Worm (Caenorhabditis elegans) whole organism, young adult: ENCODE measurements around the gene F08G2.7.
"Not testable (repeated sequence)": the region's sequence is repeated elsewhere in the genome, so short reads cannot be mapped to it uniquely, and the experiment has no call there.

Source experiments
- C17E4.6 ChIP-seq: fragments of 200-800 bp; sonication (Bioruptor generic); IDR thresholded peaks from 2 replicates; pipeline ENCODE4 v1.3.6; 2022; ENCODE audit warnings: missing genetic modification reagents, missing genetic modification characterization, missing compliant biosample characterization
- Y95B8A.8 ChIP-seq: fragments of 200-800 bp; sonication (Bioruptor generic); IDR thresholded peaks from 2 replicates; pipeline ENCODE4 v1.3.6; 2022; ENCODE audit warnings: missing genetic modification reagents, missing genetic modification characterization, missing compliant biosample characterization
- ccch-3 ChIP-seq: fragments of 200-800 bp; sonication (Bioruptor generic); optimal IDR thresholded peaks from 2 replicates; lab custom pipeline; 2018; ENCODE audit warnings: mild to moderate bottlenecking, missing genetic modification characterization, missing compliant biosample characterization
- dpl-1 ChIP-seq: fragments of 150-350 bp; optimal IDR thresholded peaks from 2 replicates; lab custom pipeline; 2014; ENCODE audit warnings: missing biosample characterization, missing genetic modification reagents, missing genetic modification characterization
- mes-4 ChIP-seq: sonication (generic microtip); optimal IDR thresholded peaks from 2 replicates; lab custom pipeline; 2016; ENCODE audit warnings: missing genotype, missing genetic modification characterization, missing compliant biosample characterization
- rec-8 ChIP-seq, 2 experiments: sonication (generic microtip); optimal IDR thresholded peaks; 2 replicates each; lab custom pipeline; 2016; ENCODE audit warnings: mild to moderate bottlenecking in 2 of 2, missing genetic modification characterization in 2 of 2, missing genetic modification reagents in 2 of 2, missing genotype in 2 of 2, missing biosample characterization in 1 of 2, missing compliant biosample characterization in 1 of 2, moderate library complexity in 1 of 2

DNA sequence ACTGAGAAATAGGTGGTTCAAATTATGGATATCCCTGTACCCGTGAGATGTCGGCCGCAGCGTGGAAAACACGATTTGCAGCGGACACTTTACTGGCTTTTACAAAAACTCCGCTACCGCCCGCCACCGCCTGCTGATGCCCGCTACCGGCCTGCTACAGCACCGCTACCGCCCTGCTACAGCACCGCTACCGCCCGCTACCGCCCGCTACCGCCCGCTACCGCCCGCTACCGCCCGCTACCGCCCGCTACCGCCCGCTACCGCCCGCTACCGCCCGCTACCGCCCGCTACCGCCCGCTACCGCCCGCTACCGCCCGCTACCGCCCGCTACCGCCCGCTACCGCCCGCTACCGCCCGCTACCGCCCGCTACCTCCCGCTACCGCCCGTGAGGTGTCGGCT, 50.3 kb downstream of the F08G2.7 start:
- TF ChIP-seq dpl-1; C17E4.6 (GFP tag; lab: Robert Waterston, UW); ccch-3 (GFP tag; lab: Kevin White, UChicago); Y95B8A.8; rec-8 (tag; optimal IDR thresholded peaks at IDR 0.05; lab: Kevin White, UChicago); mes-4 (tag; lab: Kevin White, UChicago): not testable (repeated sequence)
